Fruit fly (Drosophila melanogaster) whole organism, embryonic: Measurements from ENCODE around the gene CG11095.

Experiments used
- Ada2b ChIP-seq: fragments of 200-800 bp; sonication (Bioruptor generic); IDR thresholded peaks from 2 replicates; pipeline ENCODE4 v1.3.6; 2022; ENCODE audit warnings: missing biosample characterization, missing genetic modification characterization
- Atf6 ChIP-seq: fragments of 200-800 bp; sonication (Bioruptor generic); IDR thresholded peaks from 2 replicates; pipeline ENCODE4 v1.3.6; 2022; ENCODE audit warnings: missing biosample characterization, missing genetic modification characterization
- B-H1 ChIP-seq: fragments of 200-800 bp; sonication (Bioruptor generic); IDR thresholded peaks from 3 replicates; pipeline ENCODE4 v1.3.6; 2022; ENCODE audit warnings: missing biosample characterization, missing genetic modification characterization
- CG10979 ChIP-seq: fragments of 200-800 bp; sonication (Bioruptor generic); optimal IDR thresholded peaks from 2 replicates; lab custom pipeline; 2018; ENCODE audit warnings: missing biosample characterization, mild to moderate bottlenecking, missing genetic modification characterization, moderate library complexity
- CG11504 ChIP-seq: fragments of 200-800 bp; sonication (Bioruptor generic); optimal IDR thresholded peaks from 3 replicates; lab custom pipeline; 2019; ENCODE audit warnings: missing biosample characterization, mild to moderate bottlenecking, missing genetic modification characterization, moderate library complexity
- CG11560 ChIP-seq: fragments of 200-800 bp; sonication (Bioruptor generic); IDR thresholded peaks from 3 replicates; pipeline ENCODE4 v1.3.6; 2022; ENCODE audit warnings: missing biosample characterization, missing genetic modification characterization
- CG13775 ChIP-seq: fragments of 200-800 bp; sonication (Bioruptor generic); optimal IDR thresholded peaks from 3 replicates; lab custom pipeline; 2017; ENCODE audit warnings: missing biosample characterization, mild to moderate bottlenecking, missing genetic modification characterization
- CG15269 ChIP-seq: fragments of 200-800 bp; sonication (Bioruptor generic); optimal IDR thresholded peaks from 2 replicates; lab custom pipeline; 2018; ENCODE audit warnings: missing biosample characterization, mild to moderate bottlenecking, missing genetic modification characterization, moderate library complexity
- CG1602 ChIP-seq: fragments of 200-800 bp; sonication (Bioruptor generic); optimal IDR thresholded peaks from 3 replicates; lab custom pipeline; 2016; ENCODE audit warnings: missing biosample characterization, missing genetic modification characterization
- CG2129 ChIP-seq: fragments of 200-800 bp; sonication (Bioruptor generic); IDR thresholded peaks from 2 replicates; pipeline ENCODE4 v1.3.6; 2022; ENCODE audit warnings: missing biosample characterization, missing genetic modification characterization; ENCODE audit not compliant: partially characterized antibody
- CG2712 ChIP-seq: fragments of 200-800 bp; optimal IDR thresholded peaks from 3 replicates; lab custom pipeline; 2019; ENCODE audit warnings: missing biosample characterization, mild to moderate bottlenecking, missing genetic modification characterization, moderate library complexity
- CG30020 ChIP-seq: fragments of 200-800 bp; optimal IDR thresholded peaks from 2 replicates; lab custom pipeline; 2019; ENCODE audit warnings: missing biosample characterization, mild to moderate bottlenecking, missing genetic modification characterization, moderate library complexity
- CG33213 ChIP-seq: fragments of 200-800 bp; sonication (Bioruptor generic); optimal IDR thresholded peaks from 3 replicates; lab custom pipeline; 2016; ENCODE audit warnings: missing biosample characterization, missing genetic modification characterization
- CG3838 ChIP-seq: fragments of 200-800 bp; sonication (Bioruptor generic); optimal IDR thresholded peaks from 3 replicates; lab custom pipeline; 2016; ENCODE audit warnings: missing biosample characterization, missing genetic modification characterization
- CG4360 ChIP-seq: fragments of 200-800 bp; sonication (Bioruptor generic); IDR thresholded peaks from 2 replicates; pipeline ENCODE4 v1.3.6; 2022; ENCODE audit warnings: missing biosample characterization, missing genetic modification characterization
- CG4730 ChIP-seq: fragments of 200-800 bp; sonication (Bioruptor generic); IDR thresholded peaks from 2 replicates; pipeline ENCODE4 v1.3.6; 2022; ENCODE audit warnings: missing biosample characterization, missing genetic modification characterization
- CG7839 ChIP-seq: fragments of 200-800 bp; sonication (Bioruptor generic); optimal IDR thresholded peaks from 3 replicates; lab custom pipeline; 2018; ENCODE audit warnings: missing biosample characterization, mild to moderate bottlenecking, missing genetic modification characterization, moderate library complexity
- CHES-1-like ChIP-seq: fragments of 200-800 bp; sonication (Bioruptor generic); optimal IDR thresholded peaks from 2 replicates; lab custom pipeline; 2016; ENCODE audit warnings: missing biosample characterization, missing genetic modification characterization
- CTCF ChIP-seq: fragments of 200-800 bp; sonication (Bioruptor generic); optimal IDR thresholded peaks from 2 replicates; lab custom pipeline; 2017; ENCODE audit warnings: missing biosample characterization, mild to moderate bottlenecking, missing genetic modification characterization, moderate library complexity
- CoRest ChIP-seq: fragments of 200-800 bp; sonication (Bioruptor generic); optimal IDR thresholded peaks from 3 replicates; lab custom pipeline; 2018; ENCODE audit warnings: missing biosample characterization, mild to moderate bottlenecking, missing genetic modification characterization, moderate library complexity
- Eip74EF ChIP-seq, 2 experiments: fragments of 200-800 bp in 1 of 2; fragments of >200 bp in 1 of 2; sonication (Bioruptor generic) in 1 of 2; optimal IDR thresholded peaks; 2 replicates each; lab custom pipeline; 2017 to 2019; ENCODE audit warnings: missing biosample characterization in 2 of 2, missing genetic modification characterization in 2 of 2, mild to moderate bottlenecking in 1 of 2, moderate library complexity in 1 of 2
- Ets65A ChIP-seq: fragments of 200-800 bp; sonication (Bioruptor generic); peaks from one replicate; lab custom pipeline; 2016; ENCODE audit warnings: missing biosample characterization, missing genetic modification characterization
- Fer1 ChIP-seq: fragments of 200-800 bp; sonication (Bioruptor generic); optimal IDR thresholded peaks from 2 replicates; lab custom pipeline; 2017; ENCODE audit warnings: missing biosample characterization, mild to moderate bottlenecking, missing genetic modification characterization
- HHEX ChIP-seq: fragments of 200-800 bp; sonication (Bioruptor generic); optimal IDR thresholded peaks from 3 replicates; lab custom pipeline; 2017; ENCODE audit warnings: missing biosample characterization, mild to moderate bottlenecking, missing genetic modification characterization, missing genetic modification reagents
- HLHmδ ChIP-seq: fragments of 200-800 bp; sonication (Bioruptor generic); optimal IDR thresholded peaks from 2 replicates; lab custom pipeline; 2018; ENCODE audit warnings: missing biosample characterization, mild to moderate bottlenecking, missing genetic modification characterization, moderate library complexity
- Hr39 ChIP-seq: fragments of >200 bp; optimal IDR thresholded peaks from 2 replicates; lab custom pipeline; 2017
- Lim3 ChIP-seq: fragments of 200-800 bp; sonication (Bioruptor generic); IDR thresholded peaks from 2 replicates; pipeline ENCODE4 v1.3.6; 2022; ENCODE audit warnings: missing biosample characterization, missing genetic modification characterization
- Meics ChIP-seq: fragments of 200-800 bp; sonication (Bioruptor generic); optimal IDR thresholded peaks from 2 replicates; lab custom pipeline; 2017; ENCODE audit warnings: missing biosample characterization, mild to moderate bottlenecking, missing genetic modification characterization
- Oli ChIP-seq: fragments of 200-800 bp; sonication (Bioruptor generic); optimal IDR thresholded peaks from 2 replicates; lab custom pipeline; 2018; ENCODE audit warnings: missing biosample characterization, mild to moderate bottlenecking, missing genetic modification characterization, moderate library complexity
- PHDP ChIP-seq: fragments of 200-800 bp; sonication (Bioruptor generic); optimal IDR thresholded peaks from 3 replicates; lab custom pipeline; 2018; ENCODE audit warnings: missing biosample characterization, mild to moderate bottlenecking, missing genetic modification characterization, moderate library complexity
- Ravus ChIP-seq: fragments of 200-800 bp; sonication (Bioruptor generic); IDR thresholded peaks from 2 replicates; pipeline ENCODE4 v1.3.6; 2022; ENCODE audit warnings: missing biosample characterization, missing genetic modification characterization
- Spps ChIP-seq: fragments of 200-800 bp; sonication (Bioruptor generic); optimal IDR thresholded peaks from 2 replicates; lab custom pipeline; 2018; ENCODE audit warnings: missing biosample characterization, mild to moderate bottlenecking, missing genetic modification characterization
- Sry-β ChIP-seq: fragments of 200-800 bp; sonication (Bioruptor generic); optimal IDR thresholded peaks from 2 replicates; lab custom pipeline; 2018; ENCODE audit warnings: missing biosample characterization, mild to moderate bottlenecking, missing genetic modification characterization, moderate library complexity
- Sry-δ ChIP-seq: fragments of 200-800 bp; sonication (Bioruptor generic); optimal IDR thresholded peaks from 2 replicates; lab custom pipeline; 2016; ENCODE audit warnings: missing biosample characterization, missing genetic modification characterization
- br ChIP-seq: fragments of >200 bp; optimal IDR thresholded peaks from 2 replicates; lab custom pipeline; 2017
- chm ChIP-seq: fragments of 200-800 bp; sonication (Bioruptor generic); IDR thresholded peaks from 2 replicates; pipeline ENCODE4 v1.3.6; 2022; ENCODE audit warnings: missing biosample characterization, missing genetic modification characterization
- ci ChIP-seq: fragments of 200-800 bp; sonication (Bioruptor generic); IDR thresholded peaks from 3 replicates; pipeline ENCODE4 v1.3.6; 2022; ENCODE audit warnings: missing biosample characterization, missing genetic modification characterization
- corto ChIP-seq: fragments of 200-800 bp; sonication (Bioruptor generic); optimal IDR thresholded peaks from 2 replicates; lab custom pipeline; 2016; ENCODE audit warnings: missing biosample characterization, mild to moderate bottlenecking, missing genetic modification characterization, moderate library complexity
- dmrt99B ChIP-seq: fragments of 200-800 bp; sonication (Bioruptor generic); optimal IDR thresholded peaks from 2 replicates; lab custom pipeline; 2018; ENCODE audit warnings: missing biosample characterization, mild to moderate bottlenecking, missing genetic modification characterization, moderate library complexity
- fd3F ChIP-seq: fragments of 200-800 bp; sonication (Bioruptor generic); optimal IDR thresholded peaks from 2 replicates; lab custom pipeline; 2018; ENCODE audit warnings: missing biosample characterization, mild to moderate bottlenecking, missing genetic modification characterization, moderate library complexity
- fu2 ChIP-seq: fragments of 200-800 bp; sonication (Bioruptor generic); optimal IDR thresholded peaks from 2 replicates; lab custom pipeline; 2016; ENCODE audit warnings: missing biosample characterization, missing genetic modification characterization
- gro ChIP-seq: fragments of 200-800 bp; sonication (Bioruptor generic); optimal IDR thresholded peaks from 2 replicates; lab custom pipeline; 2016; ENCODE audit warnings: missing biosample characterization, missing genetic modification characterization
- hkb ChIP-seq, 2 experiments: fragments of 200-800 bp in 1 of 2; fragments of >200 bp in 1 of 2; sonication (Bioruptor generic) in 1 of 2; IDR thresholded peaks in 1 of 2; optimal IDR thresholded peaks in 1 of 2; 2 replicates each; pipeline versions ENCODE4 v1.3.6 to Lab custom; 2017 to 2022; ENCODE audit warnings: missing biosample characterization in 1 of 2, missing genetic modification characterization in 1 of 2
- mirr ChIP-seq: fragments of 200-800 bp; sonication (Bioruptor generic); optimal IDR thresholded peaks from 3 replicates; lab custom pipeline; 2018; ENCODE audit warnings: missing biosample characterization, mild to moderate bottlenecking, missing genetic modification characterization
- pho ChIP-seq: fragments of 200-800 bp; sonication (Bioruptor generic); optimal IDR thresholded peaks from 2 replicates; lab custom pipeline; 2016; ENCODE audit warnings: missing biosample characterization, missing genetic modification characterization
- psq ChIP-seq: fragments of 200-800 bp; sonication (Bioruptor generic); optimal IDR thresholded peaks from 2 replicates; lab custom pipeline; 2017; ENCODE audit warnings: missing biosample characterization, missing genetic modification characterization
- sens ChIP-seq: fragments of 200-800 bp; sonication (Bioruptor generic); peaks from one replicate; lab custom pipeline; 2016; ENCODE audit warnings: missing biosample characterization, missing genetic modification characterization
- seq ChIP-seq: fragments of 200-800 bp; sonication (Bioruptor generic); IDR thresholded peaks from 2 replicates; pipeline ENCODE4 v1.3.6; 2022; ENCODE audit warnings: missing biosample characterization, missing genetic modification characterization
- sug ChIP-seq: fragments of 200-800 bp; optimal IDR thresholded peaks from 2 replicates; lab custom pipeline; 2019; ENCODE audit warnings: missing biosample characterization, mild to moderate bottlenecking, missing genetic modification characterization, moderate library complexity
- tio ChIP-seq: fragments of 200-800 bp; sonication (Bioruptor generic); optimal IDR thresholded peaks from 2 replicates; lab custom pipeline; 2017; ENCODE audit warnings: missing biosample characterization, missing genetic modification characterization, inconsistent platforms
- unpg ChIP-seq: fragments of 200-800 bp; sonication (Bioruptor generic); optimal IDR thresholded peaks from 3 replicates; lab custom pipeline; 2018; ENCODE audit warnings: missing biosample characterization, mild to moderate bottlenecking, missing genetic modification characterization, moderate library complexity

The CG11095 gene

DNA sequence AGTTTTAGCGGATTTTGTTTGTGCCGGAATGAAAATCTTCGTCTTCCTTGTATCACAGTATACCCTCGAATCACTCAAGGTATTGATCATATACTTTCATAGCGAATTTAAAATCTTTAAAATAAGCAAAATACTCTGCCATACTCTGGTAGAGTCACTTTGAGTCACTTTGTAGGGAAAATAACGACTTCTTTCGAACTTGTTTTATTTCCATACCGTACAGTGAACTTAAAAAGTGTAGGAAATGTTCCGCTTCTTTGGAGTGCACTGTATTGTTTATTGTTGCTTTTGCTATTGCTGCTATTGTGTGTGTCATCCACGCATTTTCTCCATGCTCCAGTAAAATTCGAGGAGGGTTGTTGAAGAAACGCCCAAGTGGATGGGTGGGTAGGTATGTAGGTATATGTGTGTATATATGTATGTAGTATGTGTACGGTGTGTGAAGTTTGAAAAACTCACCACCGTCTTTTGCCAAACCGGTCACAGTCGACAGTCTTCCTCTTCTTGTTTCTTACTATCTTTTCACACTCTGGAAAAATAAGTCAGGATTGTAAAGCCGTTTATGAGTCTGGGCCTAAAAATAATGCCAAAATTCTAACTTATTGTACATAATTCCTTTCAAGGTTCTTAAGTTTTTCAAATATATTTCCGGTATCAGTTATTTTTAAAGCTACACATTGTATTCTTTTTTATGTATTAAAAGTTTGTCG, 22.4 kb upstream of the CG11095 start (continued):
- TF ChIP-seq CoRest (tag; lab: Kevin White, UChicago), result peak; percentile 15
- TF ChIP-seq Sry-β, result no peak
- no peak for TF ChIP-seq gro (GFP tag; lab: Kevin White, UChicago)
- no peak for TF ChIP-seq CG11560 (tag; lab: Robert Waterston, UW)
- no peak for TF ChIP-seq tio
- peak; percentile 59 for TF ChIP-seq CG11504
- TF ChIP-seq fd3F (GFP tag; lab: Kevin White, UChicago), result no peak
- peak; percentile 88 for TF ChIP-seq sens (GFP tag; lab: Kevin White, UChicago)
- peak; percentile 50 for TF ChIP-seq HHEX (GFP tag; lab: Kevin White, UChicago)
- TF ChIP-seq CG33213 (GFP tag; lab: Kevin White, UChicago), result no peak
- no peak for TF ChIP-seq hkb (optimal IDR thresholded peaks at IDR 0.05; lab: Kevin White, UChicago)
- 0 out of 2 replicates have a peak, but pooled peaks have one; percentile 14 for TF ChIP-seq hkb (GFP tag; IDR thresholded peaks at IDR 0.05; lab: Robert Waterston, UW)
- no peak for TF ChIP-seq CTCF
- no peak for TF ChIP-seq br (lab: Kevin White, UChicago)
- TF ChIP-seq ci, result 0 out of 3 replicates have a peak, but pooled peaks have one; percentile 20
- TF ChIP-seq B-H1 (GFP tag; lab: Robert Waterston, UW), result no peak
- TF ChIP-seq Fer1, result peak; percentile 55
- no peak for TF ChIP-seq corto (GFP tag; lab: Kevin White, UChicago)
- TF ChIP-seq sug, result peak; percentile 20
- TF ChIP-seq seq (GFP tag; lab: Robert Waterston, UW), result no peak
- TF ChIP-seq Ets65A (GFP tag; lab: Kevin White, UChicago), result peak; percentile 89
- TF ChIP-seq Eip74EF (GFP tag; optimal IDR thresholded peaks at IDR 0.05; lab: Kevin White, UChicago), result no peak
- no peak for TF ChIP-seq CG13775 (GFP tag; lab: Kevin White, UChicago)
- TF ChIP-seq HLHmδ (GFP tag; lab: Kevin White, UChicago), result no peak
- peak; percentile 65 for TF ChIP-seq dmrt99B (tag; lab: Kevin White, UChicago)
- no peak for TF ChIP-seq CG30020
- TF ChIP-seq CG2129 (GFP tag; lab: Robert Waterston, UW), result no peak
- no peak for TF ChIP-seq Atf6 (GFP tag; lab: Robert Waterston, UW)
- TF ChIP-seq psq (GFP tag; lab: Kevin White, UChicago), result no peak
- TF ChIP-seq CG4360, result no peak
- no peak for TF ChIP-seq CG4730 (GFP tag; lab: Robert Waterston, UW)
- TF ChIP-seq Ada2b, result peak; percentile 23; the same call in 1 of the 2 replicates
- TF ChIP-seq CG15269 (tag; lab: Kevin White, UChicago), result peak; percentile 26
- TF ChIP-seq chm (GFP tag; lab: Robert Waterston, UW), result no peak
- TF ChIP-seq CG7839 (tag; lab: Kevin White, UChicago), result peak; percentile 52
- no peak for TF ChIP-seq Sry-δ
- TF ChIP-seq mirr (GFP tag; lab: Kevin White, UChicago), result no peak
- TF ChIP-seq Lim3, result no peak
- TF ChIP-seq CG2712 (tag; lab: Kevin White, UChicago), result peak; percentile 48
- TF ChIP-seq Hr39, result no peak
- TF ChIP-seq Ravus (GFP tag; lab: Robert Waterston, UW), result no peak
- TF ChIP-seq pho (GFP tag; lab: Kevin White, UChicago), result no peak
- TF ChIP-seq Meics (GFP tag; lab: Kevin White, UChicago), result peak; percentile 35
- TF ChIP-seq CG10979 (tag; lab: Kevin White, UChicago), result peak; percentile 36
- TF ChIP-seq CG3838 (GFP tag; lab: Kevin White, UChicago), result no peak
- TF ChIP-seq fu2 (GFP tag; lab: Kevin White, UChicago), result no peak
- peak; percentile 23 for TF ChIP-seq PHDP (tag; lab: Kevin White, UChicago)
- no peak for TF ChIP-seq CHES-1-like (GFP tag; lab: Kevin White, UChicago)
- TF ChIP-seq unpg (GFP tag; lab: Kevin White, UChicago), result peak; percentile 40
- TF ChIP-seq CG1602, result no peak
- peak; percentile 58 for TF ChIP-seq Oli (tag; lab: Kevin White, UChicago)
- no peak for TF ChIP-seq Spps
